Worm (Caenorhabditis elegans) whole organism, L4/young adult: ENCODE results near the gene inx-9.

Experiments
- W03F9.2 ChIP-seq: fragments of 150-350 bp; optimal IDR thresholded peaks from 2 replicates; lab custom pipeline; 2014; ENCODE audit warnings: missing biosample characterization, missing genetic modification characterization
- dao-5 ChIP-seq: sonication (generic microtip); optimal IDR thresholded peaks from 2 replicates; lab custom pipeline; 2016; ENCODE audit warnings: missing genotype, missing genetic modification characterization, moderate library complexity, missing compliant biosample characterization
- him-1 ChIP-seq: sonication (generic microtip); optimal IDR thresholded peaks from 2 replicates; lab custom pipeline; 2016; ENCODE audit warnings: missing genotype, missing genetic modification reagents, missing genetic modification characterization, missing compliant biosample characterization

DNA sequence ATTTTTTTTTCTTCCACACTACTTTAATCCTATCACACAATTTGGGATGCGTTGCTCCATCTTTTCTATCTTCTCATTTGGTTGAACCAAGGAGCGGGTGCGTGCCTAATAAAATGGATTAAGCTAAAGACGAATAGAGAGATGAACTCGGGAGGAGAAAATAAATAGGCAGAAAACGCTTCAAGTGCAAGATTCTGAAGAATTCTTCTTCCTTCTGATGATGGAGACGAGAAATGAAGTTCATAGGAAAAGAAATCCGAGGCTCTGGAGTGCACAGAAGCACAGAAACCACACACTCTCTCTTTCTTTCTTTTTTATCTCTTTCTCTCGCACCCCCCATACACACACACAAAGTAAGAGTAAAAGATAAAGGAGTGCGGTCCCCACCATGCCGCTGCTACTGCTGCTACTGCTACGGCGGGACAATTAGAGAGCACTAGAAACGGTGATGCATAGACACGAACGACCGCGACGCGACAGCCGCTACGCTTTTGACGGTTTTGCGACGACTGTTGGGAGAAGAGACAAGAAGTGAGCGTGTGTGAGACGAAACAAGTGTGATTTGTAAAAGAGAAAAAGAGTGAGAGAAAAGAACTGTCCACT, 16.0 kb downstream of the inx-9 start:
- peak; percentile 52 for TF ChIP-seq him-1 (tag; lab: Kevin White, UChicago)
- TF ChIP-seq W03F9.2 (tag; lab: Kevin White, UChicago), result peak; percentile 38
- peak; percentile 55 for TF ChIP-seq dao-5
